Fruit fly (Drosophila melanogaster) S2 (cell line): ENCODE measurements around the gene Argk2.

ENCODE experiments used
- CG8478 ChIP-seq: fragments of >200 bp; optimal IDR thresholded peaks from 2 replicates; lab custom pipeline; 2018
- CTCF ChIP-seq, 2 experiments: fragments of >200 bp; optimal IDR thresholded peaks; 2 replicates each; lab custom pipeline; 2018

DNA sequence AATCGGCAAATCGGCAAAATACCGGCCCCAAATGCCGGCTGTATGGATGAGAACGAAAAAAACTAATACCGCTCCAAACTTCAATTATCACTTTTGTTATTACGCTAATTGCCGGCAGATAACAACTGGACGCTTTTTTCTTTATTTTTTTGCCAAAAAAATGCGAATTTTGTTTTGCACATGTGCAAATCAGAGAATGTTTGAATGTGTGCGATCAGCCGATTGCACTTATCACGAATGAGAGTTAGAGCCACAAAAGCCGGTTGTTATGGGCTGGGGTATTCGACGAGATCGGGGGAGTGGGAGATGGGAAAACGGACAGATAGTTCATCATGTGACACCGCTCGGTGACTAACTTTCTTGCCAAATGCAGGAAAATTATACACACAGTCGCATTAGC lies 16.4 kb downstream of the Argk2 start:
- TF ChIP-seq CTCF (optimal IDR thresholded peaks at IDR 0.05; lab: Kevin White, UChicago) (no peak), CG8478 (lab: Kevin White, UChicago) (no peak)
